Fruit fly (Drosophila melanogaster): ENCODE measurements around the gene CG2162.

Gene CG2162

DNA sequence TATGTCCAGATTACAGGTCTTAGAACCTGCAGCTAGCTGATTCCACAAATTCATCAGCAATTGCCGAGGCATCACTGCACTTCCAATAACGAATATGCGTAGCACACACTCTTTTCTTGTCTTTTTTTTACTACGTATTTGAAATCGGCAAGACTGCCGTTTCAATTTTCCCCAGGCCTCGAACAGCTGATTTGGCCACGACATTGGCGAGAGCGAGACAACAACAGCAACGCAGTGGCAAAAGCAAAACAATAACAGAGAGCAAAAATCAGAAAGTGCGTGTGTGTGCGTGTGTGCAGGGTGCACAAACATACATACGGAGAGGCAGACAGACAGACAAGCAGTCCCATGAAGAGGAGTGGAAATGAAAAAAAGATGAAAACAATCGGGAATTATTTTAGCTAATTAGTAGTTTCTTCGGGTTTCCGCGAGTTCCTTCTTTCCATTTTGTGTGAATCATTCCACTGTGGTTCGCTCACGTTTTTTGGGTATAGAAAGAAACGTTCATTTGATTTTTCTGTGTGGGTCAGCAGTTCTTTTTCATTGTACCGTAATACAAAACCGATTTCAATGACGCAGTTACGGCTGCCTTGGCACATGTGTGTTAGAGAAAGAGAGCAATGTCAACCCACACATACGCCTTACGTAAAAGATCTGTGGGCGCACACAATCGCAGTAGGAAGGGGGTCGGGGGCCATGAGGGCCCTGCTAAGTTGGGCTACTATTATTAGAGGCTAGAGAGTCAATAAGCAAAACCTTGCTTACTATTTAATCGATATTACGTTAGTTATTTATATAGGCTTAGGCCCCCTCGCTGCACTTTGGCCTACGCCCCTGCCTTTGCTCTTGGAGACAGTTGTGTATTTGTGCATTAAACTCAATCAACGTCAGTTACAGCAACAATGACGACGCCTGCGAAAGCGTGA is 25.3 kb downstream of the CG2162 start (continued):
- TF ChIP-seq D (optimal IDR thresholded peaks at IDR 0.05) (peak; percentile 1), D (GFP tag; optimal IDR thresholded peaks at IDR 0.05) (peak; percentile 97), amos (GFP tag; IDR thresholded peaks at IDR 0.05; ENCODE audit: partially characterized antibody) (no peak; the same call in 1 of the 2 replicates), CG15696 (tag; optimal IDR thresholded peaks at IDR 0.05) (peak; percentile 94), CG15073 (GFP tag; optimal IDR thresholded peaks at IDR 0.05) (peak; percentile 89), CG32772 (GFP tag; IDR thresholded peaks at IDR 0.05) (peak; percentile 99), CG17385 (GFP tag; optimal IDR thresholded peaks at IDR 0.05) (peak; percentile 94), CG9215 (GFP tag; IDR thresholded peaks at IDR 0.05) (peak; percentile 98), tna (GFP tag; IDR thresholded peaks at IDR 0.05; ENCODE audit: partially characterized antibody) (no peak), tll (GFP tag; optimal IDR thresholded peaks at IDR 0.05) (peak in 1 of 2 experiments; percentile 32), Six4 (GFP tag; optimal IDR thresholded peaks at IDR 0.05) (peak; percentile 96), org-1 (GFP tag; optimal IDR thresholded peaks at IDR 0.05) (peak; percentile 99), Hr39 (optimal IDR thresholded peaks at IDR 0.05) (no peak), Meics (GFP tag; optimal IDR thresholded peaks at IDR 0.05) (peak; percentile 98), gt (GFP tag; IDR thresholded peaks at IDR 0.05) (peak; percentile 98), CG16863 (GFP tag; optimal IDR thresholded peaks at IDR 0.05) (peak; percentile 98), CG7556 (GFP tag; optimal IDR thresholded peaks at IDR 0.05) (peak; percentile 97), Asciz (GFP tag; optimal IDR thresholded peaks at IDR 0.05) (peak; percentile 97), Xrp1 (GFP tag; IDR thresholded peaks at IDR 0.05) (peak; percentile 99), TFAM (GFP tag; optimal IDR thresholded peaks at IDR 0.05) (peak; percentile 92), CG8944 (GFP tag; optimal IDR thresholded peaks at IDR 0.05) (peak; percentile 99), H2.0 (GFP tag; IDR thresholded peaks at IDR 0.05) (peak; percentile 99), CG4282 (GFP tag; optimal IDR thresholded peaks at IDR 0.05) (peak; percentile 97), CG7839 (tag; optimal IDR thresholded peaks at IDR 0.05) (peak; percentile 98), Abd-B (GFP tag; optimal IDR thresholded peaks at IDR 0.05) (peak; percentile 97), slp2 (GFP tag; optimal IDR thresholded peaks at IDR 0.05) (peak; percentile 97), ERR (GFP tag; optimal IDR thresholded peaks at IDR 0.05) (peak; percentile 98), CG1233 (GFP tag; optimal IDR thresholded peaks at IDR 0.05) (peak; percentile 98), CG4707 (GFP tag; optimal IDR thresholded peaks at IDR 0.05) (peak; percentile 92), tap (tag; optimal IDR thresholded peaks at IDR 0.05) (peak; percentile 97), Max (GFP tag; optimal IDR thresholded peaks at IDR 0.05) (peak; percentile 96), ttk (GFP tag; IDR thresholded peaks at IDR 0.05) (peak; percentile 99), CG6175 (GFP tag; IDR thresholded peaks at IDR 0.05) (peak; percentile 98), trh (GFP tag; optimal IDR thresholded peaks at IDR 0.05) (peak; percentile 96), cato (GFP tag; optimal IDR thresholded peaks at IDR 0.05; ENCODE audit: borderline replicate concordance) (peak; percentile 97), Mad (GFP tag; optimal IDR thresholded peaks at IDR 0.05) (peak; percentile 98), CG15479 (GFP tag; optimal IDR thresholded peaks at IDR 0.05) (peak; percentile 6), Ada2b (GFP tag; IDR thresholded peaks at IDR 0.05) (peak; percentile 99), CG7963 (GFP tag; IDR thresholded peaks at IDR 0.05; ENCODE audit: partially characterized antibody) (no peak), Poxn (GFP tag; IDR thresholded peaks at IDR 0.05) (peak; percentile 97), CG6689 (GFP tag; IDR thresholded peaks at IDR 0.05) (peak; percentile 99), bowl (GFP tag; IDR thresholded peaks at IDR 0.05) (peak; percentile 98), dpn (GFP tag; optimal IDR thresholded peaks at IDR 0.05) (peak; percentile 99), Usf (GFP tag; optimal IDR thresholded peaks at IDR 0.05) (peak; percentile 98), CG12299 (tag; optimal IDR thresholded peaks at IDR 0.05) (peak; percentile 93), knrl (GFP tag; IDR thresholded peaks at IDR 0.05; ENCODE audit: partially characterized antibody) (no peak), repo (GFP tag; optimal IDR thresholded peaks at IDR 0.05) (peak; percentile 98), CG8765 (GFP tag; IDR thresholded peaks at IDR 0.05) (peak; percentile 99), Sox102F (GFP tag; optimal IDR thresholded peaks at IDR 0.05) (peak; percentile 99)
